Fruit fly (Drosophila melanogaster) S2 (cell line): ENCODE data around the gene CG11085.

ENCODE experiments used
- CG8478 ChIP-seq: fragments of >200 bp; optimal IDR thresholded peaks from 2 replicates; lab custom pipeline; 2018
- CTCF ChIP-seq, 2 experiments: fragments of >200 bp; optimal IDR thresholded peaks; 2 replicates each; lab custom pipeline; 2018

DNA sequence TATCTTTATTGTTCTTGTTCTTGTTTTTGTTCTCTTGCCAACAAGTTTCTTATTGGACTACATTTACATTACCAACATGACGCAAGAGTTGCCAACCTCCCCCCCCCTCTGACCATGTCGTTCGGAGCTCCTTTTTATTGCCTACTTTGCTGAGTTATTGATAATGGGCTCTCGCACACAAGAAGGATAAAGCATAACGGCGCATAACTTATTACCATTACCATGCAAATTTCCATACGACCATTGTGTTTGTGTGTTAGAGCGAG, 16.0 kb downstream of the CG11085 start:
- TF ChIP-seq CTCF (optimal IDR thresholded peaks at IDR 0.05; lab: Kevin White, UChicago) (no peak), CG8478 (no peak)
